Worm (Caenorhabditis elegans) whole organism, late embryonic: ENCODE measurements around the gene F47B10.8.

Source experiments
- nfya-1 ChIP-seq: sonication (generic microtip); optimal IDR thresholded peaks from 2 replicates; lab custom pipeline; 2017; ENCODE audit warnings: missing genetic modification characterization, mild to moderate bottlenecking, missing compliant biosample characterization, antibody characterized with exemption, moderate library complexity
- pat-9 ChIP-seq: fragments of 200-800 bp; sonication (Bioruptor generic); optimal IDR thresholded peaks from 2 replicates; lab custom pipeline; 2018; ENCODE audit warnings: mild to moderate bottlenecking, missing genetic modification characterization, moderate library complexity, missing compliant biosample characterization
- tbx-2 ChIP-seq: sonication (generic microtip); optimal IDR thresholded peaks from 2 replicates; lab custom pipeline; 2016; ENCODE audit warnings: missing genetic modification characterization, missing compliant biosample characterization
- unc-55 ChIP-seq: sonication (generic microtip); optimal IDR thresholded peaks from 2 replicates; lab custom pipeline; 2017; ENCODE audit warnings: missing biosample characterization, missing genetic modification reagents, missing genetic modification characterization

- no peak for TF ChIP-seq pat-9 (tag; lab: Kevin White, UChicago)
- TF ChIP-seq nfya-1 (tag; lab: Kevin White, UChicago): no peak
- TF ChIP-seq unc-55 (GFP tag; lab: Kevin White, UChicago): no peak
- TF ChIP-seq tbx-2 (tag; lab: Kevin White, UChicago): no peak
Measured at ce11 chrX:10959136-10959535, 48.5 kb upstream of the F47B10.8 start, which contains the start of gene K09C8.2.
